Worm (Caenorhabditis elegans): ENCODE results near the gene ccnk-1.

DNA sequence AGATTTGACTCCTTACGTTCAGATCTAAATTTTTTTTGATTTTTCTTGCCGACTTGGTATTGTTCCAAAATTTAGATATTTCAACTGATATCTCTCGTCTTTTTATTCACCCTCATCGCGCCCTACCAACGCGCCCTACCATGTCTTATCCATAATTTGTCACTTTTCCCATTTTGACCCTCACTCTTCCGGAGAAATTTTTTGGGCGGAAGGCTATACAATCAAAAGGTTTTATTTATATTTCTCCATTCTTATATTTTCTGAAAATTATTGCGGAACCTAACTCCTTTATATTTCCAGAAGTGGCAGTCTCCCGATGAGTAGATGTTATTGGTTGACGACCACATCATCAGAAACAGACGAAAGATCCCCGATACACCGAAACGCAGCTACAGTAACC lies 8.5 kb downstream of the ccnk-1 start, which contains the start of gene hot-1:
- no peak for TF ChIP-seq unc-62 (GFP tag; optimal IDR thresholded peaks at IDR 0.05)
- no peak for TF ChIP-seq bed-1 (GFP tag; IDR thresholded peaks at IDR 0.05)

Measured in whole organism, young adult.